Fruit fly (Drosophila melanogaster) whole organism, embryonic: Measurements from ENCODE around the gene CG3662.

Experiments used
- Blimp-1 ChIP-seq: fragments of 200-800 bp; sonication (Bioruptor generic); optimal IDR thresholded peaks from 3 replicates; lab custom pipeline; 2018; ENCODE audit warnings: missing biosample characterization, missing genetic modification characterization, mild to moderate bottlenecking, moderate library complexity, missing genetic modification reagents
- Bteb2 ChIP-seq: fragments of 200-800 bp; sonication (Bioruptor generic); optimal IDR thresholded peaks from 2 replicates; lab custom pipeline; 2016; ENCODE audit warnings: missing biosample characterization, missing genetic modification characterization
- CG10209 ChIP-seq: fragments of 200-800 bp; sonication (Bioruptor generic); optimal IDR thresholded peaks from 3 replicates; lab custom pipeline; 2017; ENCODE audit warnings: missing biosample characterization, mild to moderate bottlenecking, missing genetic modification characterization, missing genetic modification reagents
- CG10654 ChIP-seq: fragments of 200-800 bp; sonication (Bioruptor generic); optimal IDR thresholded peaks from 2 replicates; lab custom pipeline; 2016; ENCODE audit warnings: missing biosample characterization, missing genetic modification characterization
- CG10979 ChIP-seq: fragments of 200-800 bp; sonication (Bioruptor generic); optimal IDR thresholded peaks from 2 replicates; lab custom pipeline; 2018; ENCODE audit warnings: missing biosample characterization, mild to moderate bottlenecking, missing genetic modification characterization, moderate library complexity
- CG14710 ChIP-seq: fragments of 200-800 bp; sonication (Bioruptor generic); optimal IDR thresholded peaks from 3 replicates; lab custom pipeline; 2019; ENCODE audit warnings: missing biosample characterization, mild to moderate bottlenecking, missing genetic modification characterization, moderate library complexity
- CG15696 ChIP-seq: fragments of 200-800 bp; sonication (Bioruptor generic); optimal IDR thresholded peaks from 2 replicates; lab custom pipeline; 2019; ENCODE audit warnings: missing biosample characterization, mild to moderate bottlenecking, missing genetic modification characterization, moderate library complexity
- CG16863 ChIP-seq: fragments of 200-800 bp; sonication (Bioruptor generic); optimal IDR thresholded peaks from 3 replicates; lab custom pipeline; 2016; ENCODE audit warnings: missing biosample characterization, missing genetic modification characterization
- CG17568 ChIP-seq: fragments of 200-800 bp; sonication (Bioruptor generic); optimal IDR thresholded peaks from 2 replicates; lab custom pipeline; 2018; ENCODE audit warnings: missing biosample characterization, mild to moderate bottlenecking, missing genetic modification characterization, moderate library complexity
- CG18262 ChIP-seq: fragments of 200-800 bp; optimal IDR thresholded peaks from 3 replicates; lab custom pipeline; 2019; ENCODE audit warnings: missing biosample characterization, mild to moderate bottlenecking, missing genetic modification characterization, moderate library complexity
- CG2199 ChIP-seq: fragments of 200-800 bp; sonication (Bioruptor generic); IDR thresholded peaks from 3 replicates; pipeline ENCODE4 v1.3.6; 2022; ENCODE audit warnings: missing biosample characterization, missing genetic modification characterization
- CG2202 ChIP-seq: fragments of 200-800 bp; sonication (Bioruptor generic); optimal IDR thresholded peaks from 2 replicates; lab custom pipeline; 2018; ENCODE audit warnings: missing biosample characterization, mild to moderate bottlenecking, missing genetic modification characterization
- CG2678 ChIP-seq: fragments of 200-800 bp; sonication (Bioruptor generic); optimal IDR thresholded peaks from 3 replicates; lab custom pipeline; 2019; ENCODE audit warnings: missing biosample characterization, mild to moderate bottlenecking, missing genetic modification characterization, moderate library complexity
- CG30431 ChIP-seq: fragments of 200-800 bp; sonication (Bioruptor generic); optimal IDR thresholded peaks from 2 replicates; lab custom pipeline; 2017; ENCODE audit warnings: missing biosample characterization, missing genetic modification characterization
- CG32772 ChIP-seq: fragments of 200-800 bp; sonication (Bioruptor generic); IDR thresholded peaks from 2 replicates; pipeline ENCODE4 v1.3.6; 2022; ENCODE audit warnings: missing biosample characterization, missing genetic modification characterization
- CG4404 ChIP-seq: fragments of 200-800 bp; sonication (Bioruptor generic); IDR thresholded peaks from 2 replicates; pipeline ENCODE4 v1.3.6; 2022; ENCODE audit warnings: missing biosample characterization, missing genetic modification characterization
- CG4424 ChIP-seq: fragments of 200-800 bp; sonication (Bioruptor generic); optimal IDR thresholded peaks from 3 replicates; lab custom pipeline; 2016; ENCODE audit warnings: missing biosample characterization, missing genetic modification characterization
- CG4617 ChIP-seq: fragments of 200-800 bp; sonication (Bioruptor generic); optimal IDR thresholded peaks from 3 replicates; lab custom pipeline; 2016; ENCODE audit warnings: missing biosample characterization, missing genetic modification characterization, borderline replicate concordance
- CG4854 ChIP-seq: fragments of 200-800 bp; sonication (Bioruptor generic); optimal IDR thresholded peaks from 2 replicates; lab custom pipeline; 2016; ENCODE audit warnings: missing biosample characterization, missing genetic modification characterization, inconsistent platforms
- CG7357 ChIP-seq: fragments of 200-800 bp; sonication (Bioruptor generic); IDR thresholded peaks from 3 replicates; pipeline ENCODE4 v1.3.6; 2022; ENCODE audit warnings: missing biosample characterization, missing genetic modification characterization
- CG7839 ChIP-seq: fragments of 200-800 bp; sonication (Bioruptor generic); optimal IDR thresholded peaks from 3 replicates; lab custom pipeline; 2018; ENCODE audit warnings: missing biosample characterization, mild to moderate bottlenecking, missing genetic modification characterization, moderate library complexity
- CHES-1-like ChIP-seq: fragments of 200-800 bp; sonication (Bioruptor generic); optimal IDR thresholded peaks from 2 replicates; lab custom pipeline; 2016; ENCODE audit warnings: missing biosample characterization, missing genetic modification characterization
- CTCF ChIP-seq: fragments of 200-800 bp; sonication (Bioruptor generic); optimal IDR thresholded peaks from 2 replicates; lab custom pipeline; 2017; ENCODE audit warnings: missing biosample characterization, mild to moderate bottlenecking, missing genetic modification characterization, moderate library complexity
- Dek ChIP-seq: fragments of 200-800 bp; sonication (Bioruptor generic); optimal IDR thresholded peaks from 3 replicates; lab custom pipeline; 2019; ENCODE audit warnings: missing biosample characterization, mild to moderate bottlenecking, missing genetic modification characterization, moderate library complexity
- Dref ChIP-seq: fragments of 200-800 bp; sonication (Bioruptor generic); IDR thresholded peaks from 2 replicates; pipeline ENCODE4 v1.3.6; 2022; ENCODE audit warnings: missing biosample characterization, missing genetic modification characterization
- E2f1 ChIP-seq: fragments of 200-800 bp; sonication (Bioruptor generic); IDR thresholded peaks from 2 replicates; pipeline ENCODE4 v1.3.6; 2022; ENCODE audit warnings: missing biosample characterization, missing genetic modification characterization
- Ets65A ChIP-seq: fragments of 200-800 bp; sonication (Bioruptor generic); peaks from one replicate; lab custom pipeline; 2016; ENCODE audit warnings: missing biosample characterization, missing genetic modification characterization
- HLH3B ChIP-seq: fragments of 200-800 bp; sonication (Bioruptor generic); IDR thresholded peaks from 2 replicates; pipeline ENCODE4 v1.3.6; 2022; ENCODE audit warnings: missing biosample characterization, missing genetic modification characterization
- Kr ChIP-seq: fragments of 200-800 bp; sonication (Bioruptor generic); optimal IDR thresholded peaks from 2 replicates; lab custom pipeline; 2017; ENCODE audit warnings: missing biosample characterization, mild to moderate bottlenecking, missing genetic modification characterization
- Lpt ChIP-seq: fragments of >200 bp; optimal IDR thresholded peaks from 2 replicates; lab custom pipeline; 2018; ENCODE audit warnings: missing biosample characterization, missing genetic modification characterization
- MTF-1 ChIP-seq: fragments of 200-800 bp; sonication (Bioruptor generic); optimal IDR thresholded peaks from 2 replicates; lab custom pipeline; 2018; ENCODE audit warnings: missing biosample characterization, mild to moderate bottlenecking, missing genetic modification characterization, borderline replicate concordance
- Mad ChIP-seq: fragments of 200-800 bp; sonication (Bioruptor generic); optimal IDR thresholded peaks from 2 replicates; lab custom pipeline; 2016; ENCODE audit warnings: missing biosample characterization, missing genetic modification characterization
- Nf-YA ChIP-seq: fragments of 200-800 bp; sonication (Bioruptor generic); IDR thresholded peaks from 2 replicates; pipeline ENCODE4 v1.3.6; 2022; ENCODE audit warnings: missing biosample characterization, missing genetic modification characterization
- Stat92E ChIP-seq, 3 experiments: fragments of >200 bp in 2 of 3; fragments of 200-800 bp in 1 of 3; sonication (Bioruptor generic) in 1 of 3; optimal IDR thresholded peaks; 2 replicates each; lab custom pipeline; 2017 to 2019; ENCODE audit warnings: missing biosample characterization in 3 of 3, missing genetic modification characterization in 3 of 3, mild to moderate bottlenecking in 1 of 3, moderate library complexity in 1 of 3
- bsh ChIP-seq, 2 experiments: fragments of 200-800 bp; sonication (Bioruptor generic); optimal IDR thresholded peaks; 2 replicates each; lab custom pipeline; 2017 to 2018; ENCODE audit warnings: mild to moderate bottlenecking in 2 of 2, missing biosample characterization in 2 of 2, missing genetic modification characterization in 2 of 2, moderate library complexity in 1 of 2
- danr ChIP-seq: fragments of 200-800 bp; sonication (Bioruptor generic); IDR thresholded peaks from 2 replicates; pipeline ENCODE4 v1.3.6; 2022; ENCODE audit warnings: missing biosample characterization, missing genetic modification characterization
- fd3F ChIP-seq: fragments of 200-800 bp; sonication (Bioruptor generic); optimal IDR thresholded peaks from 2 replicates; lab custom pipeline; 2018; ENCODE audit warnings: missing biosample characterization, mild to moderate bottlenecking, missing genetic modification characterization, moderate library complexity
- gsb-n ChIP-seq: fragments of 200-800 bp; sonication (Bioruptor generic); optimal IDR thresholded peaks from 3 replicates; lab custom pipeline; 2018; ENCODE audit warnings: missing biosample characterization, mild to moderate bottlenecking, missing genetic modification characterization
- jumu ChIP-seq: fragments of 200-800 bp; sonication (Bioruptor generic); optimal IDR thresholded peaks from 3 replicates; lab custom pipeline; 2016; ENCODE audit warnings: missing biosample characterization, missing genetic modification characterization
- nerfin-1 ChIP-seq: fragments of 200-800 bp; sonication (Bioruptor generic); optimal IDR thresholded peaks from 3 replicates; lab custom pipeline; 2019; ENCODE audit warnings: missing biosample characterization, mild to moderate bottlenecking, missing genetic modification characterization, moderate library complexity
- p53 ChIP-seq: fragments of 200-800 bp; sonication (Bioruptor generic); optimal IDR thresholded peaks from 2 replicates; lab custom pipeline; 2016; ENCODE audit warnings: missing biosample characterization, missing genetic modification characterization
- repo ChIP-seq: fragments of 200-800 bp; sonication (Bioruptor generic); optimal IDR thresholded peaks from 2 replicates; lab custom pipeline; 2016; ENCODE audit warnings: missing biosample characterization, missing genetic modification characterization
- run ChIP-seq: fragments of 200-800 bp; sonication (Bioruptor generic); optimal IDR thresholded peaks from 3 replicates; lab custom pipeline; 2018; ENCODE audit warnings: missing biosample characterization, mild to moderate bottlenecking, missing genetic modification characterization
- scrt ChIP-seq: fragments of 200-800 bp; sonication (Bioruptor generic); optimal IDR thresholded peaks from 2 replicates; lab custom pipeline; 2018; ENCODE audit warnings: missing biosample characterization, mild to moderate bottlenecking, missing genetic modification characterization, moderate library complexity
- ssp ChIP-seq: fragments of 200-800 bp; sonication (Bioruptor generic); IDR thresholded peaks from 2 replicates; pipeline ENCODE4 v1.3.6; 2022; ENCODE audit warnings: missing biosample characterization, missing genetic modification characterization
- tgo ChIP-seq: fragments of 200-800 bp; sonication (Bioruptor generic); IDR thresholded peaks from 3 replicates; pipeline ENCODE4 v1.3.6; 2022; ENCODE audit warnings: missing biosample characterization, missing genetic modification characterization
- tin ChIP-seq: fragments of 200-800 bp; sonication (Bioruptor generic); optimal IDR thresholded peaks from 3 replicates; lab custom pipeline; 2016; ENCODE audit warnings: missing biosample characterization, missing genetic modification characterization
- tll ChIP-seq, 2 experiments: fragments of 200-800 bp in 1 of 2; fragments of >200 bp in 1 of 2; sonication (Bioruptor generic) in 1 of 2; optimal IDR thresholded peaks; 2 replicates each; lab custom pipeline; 2017 to 2019; ENCODE audit warnings: missing biosample characterization in 2 of 2, missing genetic modification characterization in 2 of 2, mild to moderate bottlenecking in 1 of 2, moderate library complexity in 1 of 2
- twi ChIP-seq: fragments of 200-800 bp; optimal IDR thresholded peaks from 2 replicates; lab custom pipeline; 2019; ENCODE audit warnings: missing biosample characterization, mild to moderate bottlenecking, missing genetic modification characterization, moderate library complexity

The CG3662 gene

DNA sequence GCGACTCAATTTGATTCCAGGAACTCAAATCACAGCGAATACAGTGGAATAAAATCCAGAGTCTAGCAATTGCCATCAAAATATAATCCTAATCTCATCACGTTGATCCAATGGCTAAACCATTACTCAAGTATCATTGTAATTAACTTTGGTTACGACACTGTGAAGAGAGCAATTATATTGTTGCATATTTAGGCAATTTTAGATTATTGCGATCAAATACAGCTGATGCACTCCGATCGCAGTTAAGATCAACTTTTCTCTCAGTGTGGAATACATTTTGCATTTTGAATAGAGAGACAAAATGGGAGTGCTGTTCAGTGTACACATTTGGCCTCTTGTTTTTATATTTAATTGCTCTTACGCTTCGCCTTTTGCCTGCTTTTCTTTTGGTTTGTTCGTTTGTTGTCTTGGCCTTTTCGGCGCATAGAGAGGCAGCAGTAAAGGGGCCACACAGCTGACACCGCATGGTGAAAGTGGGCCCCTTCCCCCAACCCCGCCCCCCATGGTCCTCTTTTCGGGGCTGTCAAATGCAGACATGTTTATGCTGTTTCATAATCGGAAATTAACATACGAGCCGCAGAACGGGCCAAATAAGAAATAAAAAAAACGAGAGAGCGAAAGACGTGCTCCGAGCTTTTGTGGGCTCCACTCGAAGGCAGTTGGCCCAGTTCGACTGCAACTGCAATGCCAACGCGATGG is 25.2 kb downstream of the CG3662 start (continued):
- TF ChIP-seq CG4404 (GFP tag; lab: Robert Waterston, UW) (no peak), CG4424 (GFP tag; lab: Kevin White, UChicago) (peak; percentile 56), Blimp-1 (GFP tag; lab: Kevin White, UChicago) (peak; percentile 80), Dref (GFP tag; lab: Robert Waterston, UW) (no peak), CG4854 (GFP tag; lab: Kevin White, UChicago) (peak; percentile 27), CG30431 (GFP tag; lab: Kevin White, UChicago) (peak; percentile 47), danr (no peak), CG7357 (GFP tag; lab: Robert Waterston, UW) (no peak; the same call in 2 of the 3 replicates), CHES-1-like (GFP tag; lab: Kevin White, UChicago) (peak; percentile 56), CG2678 (peak; percentile 71), repo (GFP tag; lab: Kevin White, UChicago) (no peak), p53 (GFP tag; lab: Kevin White, UChicago) (peak; percentile 35), tll (GFP tag; optimal IDR thresholded peaks at IDR 0.05; lab: Kevin White, UChicago) (no peak), ssp (peak; percentile 7; the same call in 1 of the 2 replicates), nerfin-1 (tag; lab: Kevin White, UChicago) (peak; percentile 43), CG17568 (GFP tag; lab: Kevin White, UChicago) (peak; percentile 48), MTF-1 (GFP tag; lab: Kevin White, UChicago) (no peak), CG14710 (tag; lab: Kevin White, UChicago) (peak; percentile 44), gsb-n (tag; lab: Kevin White, UChicago) (peak; percentile 50), CG2202 (no peak), tin (GFP tag; lab: Kevin White, UChicago) (peak; percentile 12), run (tag; lab: Kevin White, UChicago) (peak; percentile 38), CG32772 (GFP tag; lab: Robert Waterston, UW) (peak; percentile 19; the same call in 1 of the 2 replicates), CG10979 (tag; lab: Kevin White, UChicago) (peak; percentile 74), Bteb2 (GFP tag; lab: Kevin White, UChicago) (no peak), Lpt (GFP tag; lab: Kevin White, UChicago) (no peak), CG15696 (tag; lab: Kevin White, UChicago) (no peak), CG10654 (GFP tag; lab: Kevin White, UChicago) (peak; percentile 20), CG7839 (tag; lab: Kevin White, UChicago) (peak; percentile 71), twi (tag; lab: Kevin White, UChicago) (no peak), Stat92E (GFP tag; optimal IDR thresholded peaks at IDR 0.05; lab: Kevin White, UChicago) (peak in 1 of 3 experiments; percentile 95), CTCF (GFP tag; lab: Kevin White, UChicago) (no peak), CG4617 (GFP tag; lab: Kevin White, UChicago) (no peak), CG16863 (GFP tag; lab: Kevin White, UChicago) (peak; percentile 30), Mad (peak; percentile 42), tgo (GFP tag; lab: Robert Waterston, UW) (peak; percentile 40; the same call in 1 of the 3 replicates), CG18262 (tag; lab: Kevin White, UChicago) (peak; percentile 76), Ets65A (peak; percentile 94), CG2199 (no peak), E2f1 (GFP tag; lab: Robert Waterston, UW) (0 out of 2 replicates have a peak, but pooled peaks have one; percentile 23), bsh (GFP tag; optimal IDR thresholded peaks at IDR 0.05; lab: Kevin White, UChicago) (peak in 1 of 2 experiments; percentile 73), HLH3B (GFP tag; lab: Robert Waterston, UW) (peak; percentile 9; the same call in 1 of the 2 replicates), scrt (GFP tag; lab: Kevin White, UChicago) (peak; percentile 39), Nf-YA (GFP tag; lab: Robert Waterston, UW) (no peak), CG10209 (GFP tag; lab: Kevin White, UChicago) (peak; percentile 58), fd3F (no peak), Kr (no peak), jumu (GFP tag; lab: Kevin White, UChicago) (no peak), Dek (tag; lab: Kevin White, UChicago) (no peak)
